Worm (Caenorhabditis elegans) whole organism, L1 larva: ENCODE data around the gene K11D12.6.

Source experiments
- aha-1 ChIP-seq: fragments of 150-350 bp; optimal IDR thresholded peaks from 2 replicates; lab custom pipeline; 2014; ENCODE audit warnings: missing biosample characterization, missing genetic modification characterization
- dpl-1 ChIP-seq, 3 experiments: fragments of 150-350 bp in 2 of 3; sonication (generic microtip) in 1 of 3; optimal IDR thresholded peaks; 2 replicates each; lab custom pipeline; 2014 to 2017; ENCODE audit warnings: missing biosample characterization in 3 of 3, missing genetic modification characterization in 3 of 3, missing genetic modification reagents in 3 of 3
- fos-1 ChIP-seq: fragments of 150-350 bp; optimal IDR thresholded peaks from 2 replicates; lab custom pipeline; 2014; ENCODE audit warnings: missing biosample characterization, missing genetic modification characterization
- isw-1 ChIP-seq: fragments of 200-800 bp; sonication (Bioruptor generic); IDR thresholded peaks from 2 replicates; pipeline ENCODE4 v1.3.6; 2022; ENCODE audit warnings: missing genetic modification characterization, missing compliant biosample characterization
- lin-14 ChIP-seq: fragments of 200-800 bp; sonication (Bioruptor generic); optimal IDR thresholded peaks from 2 replicates; lab custom pipeline; 2018; ENCODE audit warnings: mild to moderate bottlenecking, missing genetic modification characterization, moderate library complexity, missing compliant biosample characterization
- lin-15B ChIP-seq: fragments of 150-350 bp; sonication (generic microtip); optimal IDR thresholded peaks from 3 replicates; lab custom pipeline; 2014; ENCODE audit warnings: missing biosample characterization, missing genetic modification characterization
- lin-39 ChIP-seq: fragments of 150-350 bp; optimal IDR thresholded peaks from 2 replicates; lab custom pipeline; 2014; ENCODE audit warnings: missing biosample characterization, missing genetic modification reagents, missing genetic modification characterization
- lsy-2 ChIP-seq, 2 experiments: fragments of 150-350 bp; optimal IDR thresholded peaks; 2 replicates each; lab custom pipeline; 2014; ENCODE audit warnings: missing biosample characterization in 2 of 2, missing genetic modification characterization in 2 of 2
- mef-2 ChIP-seq: fragments of 150-350 bp; optimal IDR thresholded peaks from 2 replicates; lab custom pipeline; 2014; ENCODE audit warnings: missing biosample characterization, missing genetic modification characterization
- unc-62 ChIP-seq: fragments of 150-350 bp; optimal IDR thresholded peaks from 2 replicates; lab custom pipeline; 2014; ENCODE audit warnings: missing biosample characterization, missing genetic modification reagents, missing genetic modification characterization
- xbp-1 ChIP-seq: sonication (generic microtip); optimal IDR thresholded peaks from 2 replicates; lab custom pipeline; 2016; ENCODE audit warnings: missing genetic modification characterization, missing compliant biosample characterization

ce11 chrV:4987097-4987496 is 47.9 kb downstream of the K11D12.6 start, which contains the start of gene ncx-8:
- TF ChIP-seq dpl-1 (GFP tag; optimal IDR thresholded peaks at IDR 0.05; lab: Kevin White, UChicago): no peak
- TF ChIP-seq isw-1 (GFP tag; lab: Robert Waterston, UW): no peak
- TF ChIP-seq lin-15B (tag; lab: Kevin White, UChicago): no peak
- TF ChIP-seq unc-62: no peak
- TF ChIP-seq lin-14 (GFP tag; lab: Kevin White, UChicago): no peak
- no peak for TF ChIP-seq lsy-2 (tag; optimal IDR thresholded peaks at IDR 0.05; lab: Kevin White, UChicago)
- no peak for TF ChIP-seq xbp-1
- no peak for TF ChIP-seq mef-2 (tag; lab: Kevin White, UChicago)
- TF ChIP-seq fos-1: no peak
- TF ChIP-seq lin-39 (tag; lab: Kevin White, UChicago): no peak
- TF ChIP-seq aha-1 (tag; lab: Kevin White, UChicago): no peak
